Worm (Caenorhabditis elegans): ENCODE data around the gene F08G12.11.
A peak's percentile ranks its signal among the peaks of the same experiment; 100 is the strongest.

Gene F08G12.11

DNA sequence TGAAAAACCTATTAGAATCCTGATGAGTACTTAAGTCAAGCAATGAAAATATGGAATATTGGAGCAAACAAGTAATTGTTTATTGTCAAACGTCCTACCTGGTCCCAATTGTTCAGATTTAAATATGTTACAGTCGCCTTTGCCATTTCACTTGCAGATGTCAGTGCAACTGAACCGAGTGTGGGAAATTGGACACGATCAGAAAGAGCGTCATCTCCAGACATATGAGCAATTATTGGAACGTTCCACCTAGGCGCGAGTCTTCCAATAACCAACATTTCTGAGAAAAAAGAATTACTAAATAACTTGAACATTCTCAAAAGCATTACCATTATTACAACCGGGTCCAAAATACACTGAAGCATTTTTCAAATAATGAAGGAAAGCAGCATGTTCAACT lies 21.7 kb upstream of the F08G12.11 start:
- TF ChIP-seq ceh-9 (tag; optimal IDR thresholded peaks at IDR 0.05) (no peak), unc-39 (tag; optimal IDR thresholded peaks at IDR 0.05) (no peak), jun-1 (tag; optimal IDR thresholded peaks at IDR 0.05) (no peak), ztf-4 (tag; optimal IDR thresholded peaks at IDR 0.05) (no peak), nhr-76 (tag; optimal IDR thresholded peaks at IDR 0.05) (no peak), nhr-12 (tag; optimal IDR thresholded peaks at IDR 0.05) (no peak), mml-1 (tag; optimal IDR thresholded peaks at IDR 0.05) (no peak), ZK546.5 (tag; optimal IDR thresholded peaks at IDR 0.05) (no peak), fkh-2 (tag; optimal IDR thresholded peaks at IDR 0.05) (no peak), nhr-237 (tag; optimal IDR thresholded peaks at IDR 0.05) (no peak), unc-62 (GFP tag; optimal IDR thresholded peaks at IDR 0.05) (no peak), skn-1 (tag; optimal IDR thresholded peaks at IDR 0.05) (no peak)

DNA sequence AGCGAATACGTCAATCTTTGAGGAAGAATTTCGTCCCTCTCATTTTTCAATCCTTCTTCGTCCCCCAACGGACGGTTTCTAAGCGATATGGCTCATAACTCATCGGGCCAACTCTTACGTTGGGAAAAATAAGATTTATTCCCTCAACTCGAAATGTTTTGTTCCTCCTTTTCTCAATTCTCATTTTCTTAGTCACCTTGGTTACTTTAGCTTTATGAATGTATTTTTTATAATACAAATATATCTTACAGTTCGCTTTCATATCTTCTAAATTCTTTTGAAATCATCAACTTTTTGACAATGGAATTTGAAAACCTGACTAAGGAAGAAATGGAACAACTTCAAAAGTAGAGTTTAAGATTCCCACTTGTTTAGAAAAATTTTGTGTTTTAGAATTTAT lies 14.1 kb upstream of the F08G12.11 start, which contains the start of gene npr-9:
Gene npr-9, plus strand, starts transcription at position 301 of the 400 bp plus-strand sequence.
- TF ChIP-seq lin-39 (tag; optimal IDR thresholded peaks at IDR 0.05) (no peak), hmg-11 (tag; optimal IDR thresholded peaks at IDR 0.05) (no peak)

ce11 chrX:11328710-11329109 lies 13.3 kb upstream of the F08G12.11 start:
- no peak for TF ChIP-seq ceh-82 (tag; optimal IDR thresholded peaks at IDR 0.05)
- no peak for TF ChIP-seq skn-1 (tag; optimal IDR thresholded peaks at IDR 0.05)
- TF ChIP-seq ama-1 (optimal IDR thresholded peaks at IDR 0.05) = no peak
- no peak for TF ChIP-seq sea-2 (GFP tag; optimal IDR thresholded peaks at IDR 0.05)
- no peak for TF ChIP-seq nhr-43 (tag; optimal IDR thresholded peaks at IDR 0.05; ENCODE audit: poor library complexity, severe bottlenecking)
- no peak for TF ChIP-seq nhr-28 (tag; optimal IDR thresholded peaks at IDR 0.05)
- no peak for TF ChIP-seq pha-4 (tag; optimal IDR thresholded peaks at IDR 0.05)
- TF ChIP-seq nhr-25 (tag; optimal IDR thresholded peaks at IDR 0.05) = no peak
- no peak for TF ChIP-seq snpc-4 (tag; optimal IDR thresholded peaks at IDR 0.05)
- no peak for TF ChIP-seq nhr-237 (tag; optimal IDR thresholded peaks at IDR 0.05)
- TF ChIP-seq jun-1 (tag; optimal IDR thresholded peaks at IDR 0.05) = no peak
- no peak for TF ChIP-seq nhr-77 (tag; optimal IDR thresholded peaks at IDR 0.05)
- TF ChIP-seq lsy-12 (tag; optimal IDR thresholded peaks at IDR 0.05) = no peak

ce11 chrX:11326827-11327226 lies 11.5 kb upstream of the F08G12.11 start, which contains the start of gene ZK455.5:
ZK455.5 (minus strand) TSS chrX:11326927.
- no peak for TF ChIP-seq nhr-25 (tag; optimal IDR thresholded peaks at IDR 0.05)
- no peak for TF ChIP-seq lin-15B (tag; optimal IDR thresholded peaks at IDR 0.05)
- TF ChIP-seq nhr-77 (tag; optimal IDR thresholded peaks at IDR 0.05) = no peak
- TF ChIP-seq fkh-2 (tag; optimal IDR thresholded peaks at IDR 0.05) = no peak
- TF ChIP-seq nhr-12 (tag; optimal IDR thresholded peaks at IDR 0.05) = no peak
- TF ChIP-seq sea-2 (GFP tag; optimal IDR thresholded peaks at IDR 0.05) = no peak
- no peak for TF ChIP-seq snpc-4 (tag; optimal IDR thresholded peaks at IDR 0.05)
- TF ChIP-seq unc-39 (tag; optimal IDR thresholded peaks at IDR 0.05) = no peak
- TF ChIP-seq R02D3.7 (tag; optimal IDR thresholded peaks at IDR 0.05) = no peak
- no peak for TF ChIP-seq elt-2 (tag; optimal IDR thresholded peaks at IDR 0.05)
- no peak for TF ChIP-seq unc-62 (GFP tag; optimal IDR thresholded peaks at IDR 0.05)
- TF ChIP-seq aly-2 (tag; optimal IDR thresholded peaks at IDR 0.05) = no peak
- TF ChIP-seq ceh-82 (tag; optimal IDR thresholded peaks at IDR 0.05) = no peak
- TF ChIP-seq daf-12 (tag; optimal IDR thresholded peaks at IDR 0.05) = no peak

DNA sequence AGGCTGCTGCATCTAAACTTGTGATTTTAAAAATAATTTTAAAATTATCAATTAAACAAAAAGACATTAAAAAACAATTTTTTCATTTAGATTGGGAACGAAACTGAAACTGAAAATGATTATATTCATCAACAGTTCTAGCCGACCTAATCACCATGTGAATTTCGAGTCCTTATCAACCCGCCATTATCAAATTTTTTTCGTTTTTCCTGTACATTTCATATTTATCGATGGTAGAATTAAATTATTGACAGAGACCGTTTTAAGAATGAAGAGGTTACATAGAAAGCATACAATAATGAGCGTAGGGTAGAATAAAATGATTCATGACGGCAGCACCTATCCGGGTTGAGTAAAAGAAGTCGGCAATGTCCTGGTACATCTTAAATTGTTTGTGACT lies 8.9 kb upstream of the F08G12.11 start, which contains the start of gene asm-2:
Gene asm-2, minus strand, starts transcription at position 12 of the 400 bp plus-strand sequence.
- TF ChIP-seq pqm-1 (tag; optimal IDR thresholded peaks at IDR 0.05) (peak; percentile 89), egl-27 (tag; optimal IDR thresholded peaks at IDR 0.05) (no peak), elt-2 (tag; optimal IDR thresholded peaks at IDR 0.05) (peak; percentile 91)

DNA sequence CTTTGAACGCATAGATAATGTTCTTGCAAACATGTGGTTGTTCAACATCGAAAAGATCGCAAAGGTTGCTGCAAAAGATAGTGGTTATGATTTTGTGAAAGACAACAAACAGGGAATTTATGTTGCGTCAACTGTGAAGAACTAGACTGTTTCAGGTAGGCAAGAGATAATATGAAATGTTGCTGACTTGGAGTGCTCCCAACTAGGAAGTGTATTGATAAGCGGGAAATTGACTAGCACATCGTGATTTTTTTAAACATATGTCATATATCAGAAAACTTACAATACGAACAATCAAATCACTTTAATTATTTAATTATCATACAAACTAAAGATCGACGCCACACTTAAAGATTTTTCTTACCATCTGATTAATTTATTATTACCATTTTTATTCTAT lies 7.9 kb upstream of the F08G12.11 start:
- TF ChIP-seq pqm-1 (tag; optimal IDR thresholded peaks at IDR 0.05) = peak; percentile 19
- no peak for TF ChIP-seq nhr-67 (tag; optimal IDR thresholded peaks at IDR 0.05)
- peak; percentile 66 for TF ChIP-seq elt-2 (tag; optimal IDR thresholded peaks at IDR 0.05)
- no peak for TF ChIP-seq snpc-4 (tag; optimal IDR thresholded peaks at IDR 0.05)
